Fruit fly (Drosophila melanogaster) whole organism, embryonic: Measurements from ENCODE around the gene nAChRalpha6.
A peak's percentile ranks its signal among the peaks of the same experiment; 100 is the strongest.

ENCODE experiments used
- Bteb2 ChIP-seq: fragments of 200-800 bp; sonication (Bioruptor generic); optimal IDR thresholded peaks from 2 replicates; lab custom pipeline; 2016; ENCODE audit warnings: missing biosample characterization, missing genetic modification characterization
- CG12104 ChIP-seq: fragments of 200-800 bp; sonication (Bioruptor generic); optimal IDR thresholded peaks from 3 replicates; lab custom pipeline; 2016; ENCODE audit warnings: missing biosample characterization, missing genetic modification characterization
- CG15601 ChIP-seq: fragments of 200-800 bp; sonication (Bioruptor generic); optimal IDR thresholded peaks from 3 replicates; lab custom pipeline; 2019; ENCODE audit warnings: missing biosample characterization, mild to moderate bottlenecking, missing genetic modification characterization, moderate library complexity
- CG16815 ChIP-seq: fragments of 200-800 bp; sonication (Bioruptor generic); optimal IDR thresholded peaks from 3 replicates; lab custom pipeline; 2017; ENCODE audit warnings: missing biosample characterization, mild to moderate bottlenecking, missing genetic modification characterization
- CG17829 ChIP-seq: fragments of 200-800 bp; optimal IDR thresholded peaks from 2 replicates; lab custom pipeline; 2019; ENCODE audit warnings: missing biosample characterization, mild to moderate bottlenecking, missing genetic modification characterization, moderate library complexity
- CG18262 ChIP-seq: fragments of 200-800 bp; optimal IDR thresholded peaks from 3 replicates; lab custom pipeline; 2019; ENCODE audit warnings: missing biosample characterization, mild to moderate bottlenecking, missing genetic modification characterization, moderate library complexity
- CG2889 ChIP-seq: fragments of 200-800 bp; sonication (Bioruptor generic); IDR thresholded peaks from 3 replicates; pipeline ENCODE4 v1.3.6; 2022; ENCODE audit warnings: missing biosample characterization, missing genetic modification characterization
- CG30020 ChIP-seq: fragments of 200-800 bp; optimal IDR thresholded peaks from 2 replicates; lab custom pipeline; 2019; ENCODE audit warnings: missing biosample characterization, mild to moderate bottlenecking, missing genetic modification characterization, moderate library complexity
- CG30431 ChIP-seq: fragments of 200-800 bp; sonication (Bioruptor generic); optimal IDR thresholded peaks from 2 replicates; lab custom pipeline; 2017; ENCODE audit warnings: missing biosample characterization, missing genetic modification characterization
- CG3163 ChIP-seq: fragments of 200-800 bp; sonication (Bioruptor generic); optimal IDR thresholded peaks from 3 replicates; lab custom pipeline; 2016; ENCODE audit warnings: missing biosample characterization, missing genetic modification characterization
- CG42726 ChIP-seq: fragments of 200-800 bp; sonication (Bioruptor generic); IDR thresholded peaks from 2 replicates; pipeline ENCODE4 v1.3.6; 2022; ENCODE audit warnings: missing biosample characterization, missing genetic modification characterization; ENCODE audit not compliant: partially characterized antibody
- CG4617 ChIP-seq: fragments of 200-800 bp; sonication (Bioruptor generic); optimal IDR thresholded peaks from 3 replicates; lab custom pipeline; 2016; ENCODE audit warnings: missing biosample characterization, missing genetic modification characterization, borderline replicate concordance
- CG6175 ChIP-seq: fragments of 200-800 bp; sonication (Bioruptor generic); IDR thresholded peaks from 3 replicates; pipeline ENCODE4 v1.3.6; 2022; ENCODE audit warnings: missing biosample characterization, missing genetic modification characterization
- CG6854 ChIP-seq: fragments of 200-800 bp; sonication (Bioruptor generic); optimal IDR thresholded peaks from 3 replicates; lab custom pipeline; 2017; ENCODE audit warnings: missing biosample characterization, mild to moderate bottlenecking, missing genetic modification characterization
- CG9797 ChIP-seq: fragments of 200-800 bp; sonication (Bioruptor generic); optimal IDR thresholded peaks from 3 replicates; lab custom pipeline; 2018; ENCODE audit warnings: missing biosample characterization, mild to moderate bottlenecking, missing genetic modification characterization
- CTCF ChIP-seq: fragments of 200-800 bp; sonication (Bioruptor generic); optimal IDR thresholded peaks from 2 replicates; lab custom pipeline; 2017; ENCODE audit warnings: missing biosample characterization, mild to moderate bottlenecking, missing genetic modification characterization, moderate library complexity
- Camta ChIP-seq: fragments of 200-800 bp; sonication (Bioruptor generic); optimal IDR thresholded peaks from 2 replicates; lab custom pipeline; 2016; ENCODE audit warnings: missing biosample characterization, missing genetic modification characterization
- Dfd ChIP-seq, 2 experiments: fragments of >200 bp; optimal IDR thresholded peaks; 2 replicates each; lab custom pipeline; 2017; ENCODE audit warnings: missing biosample characterization in 2 of 2, missing genetic modification characterization in 2 of 2
- Dll ChIP-seq: fragments of 200-800 bp; sonication (Bioruptor generic); IDR thresholded peaks from 4 replicates; pipeline ENCODE4 v1.3.6; 2022; ENCODE audit warnings: missing biosample characterization, missing genetic modification characterization; ENCODE audit not compliant: partially characterized antibody
- Ets97D ChIP-seq: fragments of 200-800 bp; sonication (Bioruptor generic); optimal IDR thresholded peaks from 3 replicates; lab custom pipeline; 2016; ENCODE audit warnings: missing biosample characterization, missing genetic modification characterization
- Fer1 ChIP-seq: fragments of 200-800 bp; sonication (Bioruptor generic); optimal IDR thresholded peaks from 2 replicates; lab custom pipeline; 2017; ENCODE audit warnings: missing biosample characterization, mild to moderate bottlenecking, missing genetic modification characterization
- Fer3 ChIP-seq: fragments of 200-800 bp; sonication (Bioruptor generic); optimal IDR thresholded peaks from 2 replicates; lab custom pipeline; 2018; ENCODE audit warnings: missing biosample characterization, mild to moderate bottlenecking, missing genetic modification characterization, moderate library complexity
- Kr ChIP-seq: fragments of 200-800 bp; sonication (Bioruptor generic); optimal IDR thresholded peaks from 2 replicates; lab custom pipeline; 2017; ENCODE audit warnings: missing biosample characterization, mild to moderate bottlenecking, missing genetic modification characterization
- Lim3 ChIP-seq: fragments of 200-800 bp; sonication (Bioruptor generic); IDR thresholded peaks from 2 replicates; pipeline ENCODE4 v1.3.6; 2022; ENCODE audit warnings: missing biosample characterization, missing genetic modification characterization
- MTF-1 ChIP-seq: fragments of 200-800 bp; sonication (Bioruptor generic); optimal IDR thresholded peaks from 2 replicates; lab custom pipeline; 2018; ENCODE audit warnings: missing biosample characterization, mild to moderate bottlenecking, missing genetic modification characterization, borderline replicate concordance
- Med ChIP-seq: fragments of 200-800 bp; sonication (Bioruptor generic); peaks from one replicate; lab custom pipeline; 2016; ENCODE audit warnings: missing biosample characterization, missing genetic modification characterization, mild to moderate bottlenecking, inconsistent platforms, moderate library complexity
- NFAT ChIP-seq: fragments of 200-800 bp; sonication (Bioruptor generic); IDR thresholded peaks from 2 replicates; pipeline ENCODE4 v1.3.6; 2022; ENCODE audit warnings: missing biosample characterization, missing genetic modification characterization
- Optix ChIP-seq: fragments of 200-800 bp; sonication (Bioruptor generic); IDR thresholded peaks from 3 replicates; pipeline ENCODE4 v1.3.6; 2022; ENCODE audit warnings: missing biosample characterization, missing genetic modification characterization
- PHDP ChIP-seq: fragments of 200-800 bp; sonication (Bioruptor generic); optimal IDR thresholded peaks from 3 replicates; lab custom pipeline; 2018; ENCODE audit warnings: missing biosample characterization, mild to moderate bottlenecking, missing genetic modification characterization, moderate library complexity
- Scr ChIP-seq: fragments of 200-800 bp; sonication (Bioruptor generic); IDR thresholded peaks from 2 replicates; pipeline ENCODE4 v1.3.6; 2022; ENCODE audit warnings: missing biosample characterization, missing genetic modification characterization; ENCODE audit not compliant: partially characterized antibody
- Sin3A ChIP-seq: fragments of >200 bp; optimal IDR thresholded peaks from 2 replicates; lab custom pipeline; 2018
- Sox102F ChIP-seq: fragments of 200-800 bp; sonication (Bioruptor generic); optimal IDR thresholded peaks from 2 replicates; lab custom pipeline; 2018; ENCODE audit warnings: missing biosample characterization, mild to moderate bottlenecking, missing genetic modification characterization, moderate library complexity
- Sry-δ ChIP-seq: fragments of 200-800 bp; sonication (Bioruptor generic); optimal IDR thresholded peaks from 2 replicates; lab custom pipeline; 2016; ENCODE audit warnings: missing biosample characterization, missing genetic modification characterization
- ato ChIP-seq: fragments of 200-800 bp; sonication (Bioruptor generic); IDR thresholded peaks from 2 replicates; pipeline ENCODE4 v1.3.6; 2022; ENCODE audit warnings: missing biosample characterization, missing genetic modification characterization; ENCODE audit not compliant: partially characterized antibody
- bsh ChIP-seq, 2 experiments: fragments of 200-800 bp; sonication (Bioruptor generic); optimal IDR thresholded peaks; 2 replicates each; lab custom pipeline; 2017 to 2018; ENCODE audit warnings: mild to moderate bottlenecking in 2 of 2, missing biosample characterization in 2 of 2, missing genetic modification characterization in 2 of 2, moderate library complexity in 1 of 2
- cato ChIP-seq: fragments of 200-800 bp; sonication (Bioruptor generic); optimal IDR thresholded peaks from 2 replicates; lab custom pipeline; 2016; ENCODE audit warnings: missing biosample characterization, missing genetic modification characterization, borderline replicate concordance
- dati ChIP-seq: fragments of 200-800 bp; sonication (Bioruptor generic); IDR thresholded peaks from 2 replicates; pipeline ENCODE4 v1.3.6; 2022; ENCODE audit warnings: missing biosample characterization, missing genetic modification characterization
- exex ChIP-seq: fragments of 200-800 bp; sonication (Bioruptor generic); optimal IDR thresholded peaks from 4 replicates; lab custom pipeline; 2018; ENCODE audit warnings: missing biosample characterization, mild to moderate bottlenecking, missing genetic modification characterization, moderate library complexity
- gcm ChIP-seq: fragments of 200-800 bp; sonication (Bioruptor generic); optimal IDR thresholded peaks from 2 replicates; lab custom pipeline; 2019; ENCODE audit warnings: missing biosample characterization, mild to moderate bottlenecking, missing genetic modification characterization, moderate library complexity
- gro ChIP-seq: fragments of 200-800 bp; sonication (Bioruptor generic); optimal IDR thresholded peaks from 2 replicates; lab custom pipeline; 2016; ENCODE audit warnings: missing biosample characterization, missing genetic modification characterization
- ind ChIP-seq: fragments of 200-800 bp; sonication (Bioruptor generic); optimal IDR thresholded peaks from 3 replicates; lab custom pipeline; 2016; ENCODE audit warnings: missing biosample characterization, missing genetic modification characterization
- inv ChIP-seq: fragments of 200-800 bp; sonication (Bioruptor generic); IDR thresholded peaks from 2 replicates; pipeline ENCODE4 v1.3.6; 2022; ENCODE audit warnings: missing biosample characterization, missing genetic modification characterization; ENCODE audit not compliant: partially characterized antibody
- jumu ChIP-seq: fragments of 200-800 bp; sonication (Bioruptor generic); optimal IDR thresholded peaks from 3 replicates; lab custom pipeline; 2016; ENCODE audit warnings: missing biosample characterization, missing genetic modification characterization
- kah ChIP-seq: fragments of 200-800 bp; sonication (Bioruptor generic); optimal IDR thresholded peaks from 2 replicates; lab custom pipeline; 2018; ENCODE audit warnings: missing biosample characterization, mild to moderate bottlenecking, missing genetic modification characterization
- mirr ChIP-seq: fragments of 200-800 bp; sonication (Bioruptor generic); optimal IDR thresholded peaks from 3 replicates; lab custom pipeline; 2018; ENCODE audit warnings: missing biosample characterization, mild to moderate bottlenecking, missing genetic modification characterization
- p53 ChIP-seq: fragments of 200-800 bp; sonication (Bioruptor generic); optimal IDR thresholded peaks from 2 replicates; lab custom pipeline; 2016; ENCODE audit warnings: missing biosample characterization, missing genetic modification characterization
- pho ChIP-seq: fragments of 200-800 bp; sonication (Bioruptor generic); optimal IDR thresholded peaks from 2 replicates; lab custom pipeline; 2016; ENCODE audit warnings: missing biosample characterization, missing genetic modification characterization
- rib ChIP-seq: fragments of 200-800 bp; sonication (Bioruptor generic); IDR thresholded peaks from 2 replicates; pipeline ENCODE4 v1.3.6; 2022; ENCODE audit warnings: missing biosample characterization, missing genetic modification characterization
- row ChIP-seq: fragments of 200-800 bp; sonication (Bioruptor generic); IDR thresholded peaks from 3 replicates; pipeline ENCODE4 v1.3.6; 2022; ENCODE audit warnings: missing biosample characterization, missing genetic modification characterization
- sima ChIP-seq: fragments of 200-800 bp; sonication (Bioruptor generic); optimal IDR thresholded peaks from 2 replicates; lab custom pipeline; 2016; ENCODE audit warnings: missing biosample characterization, missing genetic modification characterization
- sna ChIP-seq: fragments of 200-800 bp; sonication (Bioruptor generic); IDR thresholded peaks from 2 replicates; pipeline ENCODE4 v1.3.6; 2022; ENCODE audit warnings: missing biosample characterization, missing genetic modification characterization; ENCODE audit not compliant: partially characterized antibody
- zfh2 ChIP-seq: fragments of 200-800 bp; sonication (Bioruptor generic); optimal IDR thresholded peaks from 2 replicates; lab custom pipeline; 2016; ENCODE audit warnings: missing biosample characterization, missing genetic modification characterization

Gene nAChRalpha6

DNA sequence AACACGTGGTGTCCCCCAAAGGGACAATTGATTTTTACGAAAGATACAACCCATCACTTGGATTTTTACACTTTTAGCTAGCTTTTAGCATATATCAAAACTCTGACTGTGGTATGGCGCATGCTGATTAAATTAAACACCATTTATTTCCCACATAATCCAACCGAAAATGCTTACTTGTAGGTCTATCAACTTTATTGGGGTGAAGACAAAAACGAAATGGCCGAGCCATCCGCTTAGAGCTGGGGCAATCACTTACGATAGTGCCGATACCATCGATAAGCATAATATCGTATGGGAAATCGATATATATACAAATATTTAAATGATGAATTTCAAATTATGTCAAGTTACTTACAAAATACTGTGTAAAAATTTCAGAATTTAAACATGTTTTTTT, 11.2 kb upstream of the nAChRalpha6 start, which contains the start of gene RpS2 (continued):
- peak; percentile 97 for TF ChIP-seq Dll (GFP tag; lab: Robert Waterston, UW)
- no peak for TF ChIP-seq cato (GFP tag; lab: Kevin White, UChicago)
- peak; percentile 31 for TF ChIP-seq exex
- no peak for TF ChIP-seq Camta (GFP tag; lab: Kevin White, UChicago)
- TF ChIP-seq CG4617 (GFP tag; lab: Kevin White, UChicago) = peak; percentile 44
- TF ChIP-seq CG18262 (tag; lab: Kevin White, UChicago) = peak; percentile 8
- TF ChIP-seq Lim3 = no peak
- no peak for TF ChIP-seq Bteb2 (GFP tag; lab: Kevin White, UChicago)
- TF ChIP-seq Med (GFP tag; lab: Kevin White, UChicago) = peak; percentile 79
- no peak for TF ChIP-seq Optix (GFP tag; lab: Robert Waterston, UW)
- TF ChIP-seq Ets97D = peak; percentile 94
- peak; percentile 98 for TF ChIP-seq ato (GFP tag; lab: Robert Waterston, UW)
- TF ChIP-seq PHDP (tag; lab: Kevin White, UChicago) = peak; percentile 67
- peak; percentile 90 for TF ChIP-seq Sry-δ (GFP tag; lab: Kevin White, UChicago)
- peak; percentile 52 for TF ChIP-seq Fer1 (GFP tag; lab: Kevin White, UChicago)
- TF ChIP-seq pho (GFP tag; lab: Kevin White, UChicago) = peak; percentile 31
- peak; percentile 11 for TF ChIP-seq zfh2 (GFP tag; lab: Kevin White, UChicago)
- peak; percentile 10 for TF ChIP-seq Sin3A (lab: Kevin White, UChicago)
- TF ChIP-seq CG17829 (tag; lab: Kevin White, UChicago) = no peak
- TF ChIP-seq row (GFP tag; lab: Robert Waterston, UW) = peak; percentile 83
- TF ChIP-seq dati (GFP tag; lab: Robert Waterston, UW) = no peak
- no peak for TF ChIP-seq ind
- TF ChIP-seq jumu (GFP tag; lab: Kevin White, UChicago) = no peak
- TF ChIP-seq gro (GFP tag; lab: Kevin White, UChicago) = peak; percentile 39
- TF ChIP-seq CG30020 (tag; lab: Kevin White, UChicago) = peak; percentile 22
- no peak for TF ChIP-seq CG6175 (GFP tag; lab: Robert Waterston, UW)
- TF ChIP-seq CG12104 (GFP tag; lab: Kevin White, UChicago) = no peak
- no peak; the same call in 2 of the 3 replicates for TF ChIP-seq CG2889 (GFP tag; lab: Robert Waterston, UW)
- TF ChIP-seq CG16815 = no peak
- no peak for TF ChIP-seq Kr
- TF ChIP-seq CG30431 = no peak
- TF ChIP-seq sima (GFP tag; lab: Kevin White, UChicago) = no peak
- peak; percentile 2 for TF ChIP-seq MTF-1 (GFP tag; lab: Kevin White, UChicago)
- TF ChIP-seq CG15601 (tag; lab: Kevin White, UChicago) = peak; percentile 8
- peak; percentile 36 for TF ChIP-seq NFAT (GFP tag; lab: Robert Waterston, UW)
- TF ChIP-seq Sox102F (GFP tag; lab: Kevin White, UChicago) = no peak
- peak; percentile 99 for TF ChIP-seq CG42726 (GFP tag; lab: Robert Waterston, UW)
- TF ChIP-seq CTCF (GFP tag; lab: Kevin White, UChicago) = peak; percentile 30
- TF ChIP-seq sna (GFP tag; lab: Robert Waterston, UW) = peak; percentile 98
- peak; percentile 25 for TF ChIP-seq CG3163 (GFP tag; lab: Kevin White, UChicago)
- TF ChIP-seq mirr (GFP tag; lab: Kevin White, UChicago) = peak; percentile 54
- peak; percentile 53 for TF ChIP-seq gcm (GFP tag; lab: Kevin White, UChicago)
- no peak for TF ChIP-seq kah (GFP tag; lab: Kevin White, UChicago)
- peak; percentile 26 for TF ChIP-seq CG6854 (GFP tag; lab: Kevin White, UChicago)
- TF ChIP-seq Fer3 (tag; lab: Kevin White, UChicago) = peak; percentile 50
- peak; percentile 99 for TF ChIP-seq Scr (GFP tag; lab: Robert Waterston, UW)
- no peak for TF ChIP-seq Dfd (GFP tag; optimal IDR thresholded peaks at IDR 0.05; lab: Kevin White, UChicago)
- no peak; the same call in 1 of the 2 replicates for TF ChIP-seq rib (GFP tag; lab: Robert Waterston, UW)
- peak; percentile 34 for TF ChIP-seq CG9797 (GFP tag; lab: Kevin White, UChicago)
- peak; percentile 99 for TF ChIP-seq inv (GFP tag; lab: Robert Waterston, UW)
- no peak for TF ChIP-seq p53 (GFP tag; lab: Kevin White, UChicago)
- TF ChIP-seq bsh (GFP tag; optimal IDR thresholded peaks at IDR 0.05; lab: Kevin White, UChicago) = peak; percentile 7 to 35
